Fruit fly (Drosophila melanogaster) whole organism, embryonic: ENCODE measurements around the gene drn.

Experiments used
- CG10431 ChIP-seq: fragments of 200-800 bp; sonication (Bioruptor generic); optimal IDR thresholded peaks from 3 replicates; lab custom pipeline; 2018; ENCODE audit warnings: missing biosample characterization, mild to moderate bottlenecking, missing genetic modification characterization
- CG12391 ChIP-seq: fragments of 200-800 bp; sonication (Bioruptor generic); optimal IDR thresholded peaks from 3 replicates; lab custom pipeline; 2018; ENCODE audit warnings: missing biosample characterization, mild to moderate bottlenecking, missing genetic modification characterization, moderate library complexity
- CG15601 ChIP-seq: fragments of 200-800 bp; sonication (Bioruptor generic); optimal IDR thresholded peaks from 3 replicates; lab custom pipeline; 2019; ENCODE audit warnings: missing biosample characterization, mild to moderate bottlenecking, missing genetic modification characterization, moderate library complexity
- CG16863 ChIP-seq: fragments of 200-800 bp; sonication (Bioruptor generic); optimal IDR thresholded peaks from 3 replicates; lab custom pipeline; 2016; ENCODE audit warnings: missing biosample characterization, missing genetic modification characterization
- Ets65A ChIP-seq: fragments of 200-800 bp; sonication (Bioruptor generic); peaks from one replicate; lab custom pipeline; 2016; ENCODE audit warnings: missing biosample characterization, missing genetic modification characterization
- Ravus ChIP-seq: fragments of 200-800 bp; sonication (Bioruptor generic); IDR thresholded peaks from 2 replicates; pipeline ENCODE4 v1.3.6; 2022; ENCODE audit warnings: missing biosample characterization, missing genetic modification characterization
- oc ChIP-seq: fragments of 200-800 bp; sonication (Bioruptor generic); optimal IDR thresholded peaks from 2 replicates; lab custom pipeline; 2018; ENCODE audit warnings: missing biosample characterization, mild to moderate bottlenecking, missing genetic modification characterization, moderate library complexity
- pum ChIP-seq: fragments of 200-800 bp; sonication (Bioruptor generic); optimal IDR thresholded peaks from 2 replicates; lab custom pipeline; 2016; ENCODE audit warnings: missing biosample characterization, missing genetic modification characterization
- tll ChIP-seq, 2 experiments: fragments of 200-800 bp in 1 of 2; fragments of >200 bp in 1 of 2; sonication (Bioruptor generic) in 1 of 2; optimal IDR thresholded peaks; 2 replicates each; lab custom pipeline; 2017 to 2019; ENCODE audit warnings: missing biosample characterization in 2 of 2, missing genetic modification characterization in 2 of 2, mild to moderate bottlenecking in 1 of 2, moderate library complexity in 1 of 2

- TF ChIP-seq Ets65A, result peak; percentile 66
- TF ChIP-seq CG16863, result no peak
- no peak for TF ChIP-seq tll (GFP tag; optimal IDR thresholded peaks at IDR 0.05; lab: Kevin White, UChicago)
- TF ChIP-seq CG15601 (tag; lab: Kevin White, UChicago), result no peak
- TF ChIP-seq Ravus (GFP tag; lab: Robert Waterston, UW), result no peak
- peak; percentile 53 for TF ChIP-seq CG12391 (tag; lab: Kevin White, UChicago)
- no peak for TF ChIP-seq pum (GFP tag; lab: Kevin White, UChicago)
- no peak for TF ChIP-seq oc
- no peak for TF ChIP-seq CG10431 (GFP tag; lab: Kevin White, UChicago)
Observed at dm6 chr3R:9347702-9348378, 7.8 kb downstream of the drn start.
